Worm (Caenorhabditis elegans) whole organism, L4 larva: Measurements from ENCODE around the gene slc-17.4.
A peak's percentile ranks its signal among the peaks of the same experiment; 100 is the strongest.

Experiments used
- F10B5.3 ChIP-seq: sonication (generic microtip); optimal IDR thresholded peaks from 2 replicates; lab custom pipeline; 2016; ENCODE audit warnings: mild to moderate bottlenecking, missing genetic modification characterization, missing compliant biosample characterization
- F26F4.8 ChIP-seq: fragments of 200-800 bp; sonication (Bioruptor generic); conservative IDR thresholded peaks from 2 replicates; pipeline ENCODE4 v1.3.6; 2022; ENCODE audit warnings: missing genetic modification characterization, missing compliant biosample characterization
- F37D6.2 ChIP-seq: sonication (generic microtip); optimal IDR thresholded peaks from 2 replicates; lab custom pipeline; 2016; ENCODE audit warnings: mild to moderate bottlenecking, missing genetic modification characterization, missing compliant biosample characterization
- F49E8.2 ChIP-seq: sonication (generic microtip); optimal IDR thresholded peaks from 2 replicates; lab custom pipeline; 2016; ENCODE audit warnings: missing compliant biosample characterization, mild to moderate bottlenecking, missing genetic modification characterization, borderline replicate concordance
- T20F7.1 ChIP-seq: fragments of 200-800 bp; sonication (Bioruptor generic); optimal IDR thresholded peaks from 2 replicates; lab custom pipeline; 2018; ENCODE audit warnings: mild to moderate bottlenecking, missing genetic modification characterization, missing compliant biosample characterization
- Y105C5A.15 ChIP-seq: fragments of 200-800 bp; sonication (Bioruptor generic); IDR thresholded peaks from 2 replicates; pipeline ENCODE4 v1.3.6; 2022; ENCODE audit warnings: missing genetic modification characterization, missing compliant biosample characterization
- aha-1 ChIP-seq: fragments of 150-350 bp; peaks from one replicate; lab custom pipeline; 2014; ENCODE audit warnings: missing biosample characterization, missing genetic modification characterization
- ama-1 ChIP-seq: fragments of 150-350 bp; optimal IDR thresholded peaks from 2 replicates; lab custom pipeline; 2014; ENCODE audit warnings: inconsistent platforms, mixed read lengths
- arid-1 ChIP-seq: fragments of 200-800 bp; sonication (Bioruptor generic); conservative IDR thresholded peaks from 2 replicates; pipeline ENCODE4 v1.3.6; 2022; ENCODE audit warnings: missing genetic modification reagents, missing genetic modification characterization, missing compliant biosample characterization
- ceh-44 ChIP-seq: fragments of 200-800 bp; sonication (Bioruptor generic); IDR thresholded peaks from 2 replicates; pipeline ENCODE4 v1.3.6; 2022; ENCODE audit warnings: missing genetic modification reagents, missing genetic modification characterization, missing compliant biosample characterization
- ces-1 ChIP-seq: fragments of 150-350 bp; sonication (generic microtip); optimal IDR thresholded peaks from 4 replicates; lab custom pipeline; 2014; ENCODE audit warnings: missing biosample characterization, missing genetic modification reagents, missing genetic modification characterization
- daf-16 ChIP-seq, 3 experiments: sonication (generic microtip); optimal IDR thresholded peaks; 2 replicates each; lab custom pipeline; 2016 to 2017; ENCODE audit warnings: missing genetic modification characterization in 3 of 3, missing genetic modification reagents in 3 of 3, mild to moderate bottlenecking in 2 of 3, missing compliant biosample characterization in 2 of 3, missing biosample characterization in 1 of 3, moderate library complexity in 1 of 3
- daf-19 ChIP-seq: fragments of 200-800 bp; sonication (Bioruptor generic); conservative IDR thresholded peaks from 2 replicates; pipeline ENCODE4 v1.3.6; 2022; ENCODE audit warnings: missing genetic modification characterization, missing compliant biosample characterization
- dmd-6 ChIP-seq: fragments of 200-800 bp; sonication (Bioruptor generic); IDR thresholded peaks from 2 replicates; pipeline ENCODE4 v1.3.6; 2022; ENCODE audit warnings: missing genetic modification reagents, missing genetic modification characterization, missing compliant biosample characterization
- dmd-9 ChIP-seq: fragments of 200-800 bp; sonication (Bioruptor generic); IDR thresholded peaks from 2 replicates; pipeline ENCODE4 v1.3.6; 2022; ENCODE audit warnings: missing genetic modification reagents, missing genetic modification characterization, missing compliant biosample characterization
- egl-27 ChIP-seq: sonication (generic microtip); optimal IDR thresholded peaks from 3 replicates; lab custom pipeline; 2017; ENCODE audit warnings: missing biosample characterization, missing genetic modification reagents, missing genetic modification characterization
- fkh-10 ChIP-seq: fragments of 150-350 bp; optimal IDR thresholded peaks from 2 replicates; lab custom pipeline; 2014; ENCODE audit warnings: missing biosample characterization, missing genetic modification reagents, missing genetic modification characterization
- hlh-11 ChIP-seq: fragments of 200-800 bp; sonication (Bioruptor generic); optimal IDR thresholded peaks from 2 replicates; lab custom pipeline; 2018; ENCODE audit warnings: mild to moderate bottlenecking, missing genetic modification characterization, missing compliant biosample characterization
- hlh-30 ChIP-seq: sonication (generic microtip); optimal IDR thresholded peaks from 2 replicates; lab custom pipeline; 2017; ENCODE audit warnings: antibody characterized with exemption, mild to moderate bottlenecking, missing genetic modification characterization, missing compliant biosample characterization; ENCODE audit not compliant: insufficient read depth
- jun-1 ChIP-seq: fragments of 150-350 bp; optimal IDR thresholded peaks from 2 replicates; lab custom pipeline; 2014; ENCODE audit warnings: missing biosample characterization, missing genetic modification reagents, missing genetic modification characterization
- lin-13 ChIP-seq: fragments of 150-350 bp; optimal IDR thresholded peaks from 2 replicates; lab custom pipeline; 2014; ENCODE audit warnings: missing biosample characterization, missing genetic modification reagents, missing genetic modification characterization
- lin-15B ChIP-seq: fragments of 150-350 bp; sonication (generic microtip); optimal IDR thresholded peaks from 3 replicates; lab custom pipeline; 2014; ENCODE audit warnings: missing biosample characterization, missing genetic modification characterization
- lir-3 ChIP-seq: sonication (generic microtip); optimal IDR thresholded peaks from 2 replicates; lab custom pipeline; 2016; ENCODE audit warnings: mild to moderate bottlenecking, missing genetic modification characterization, missing compliant biosample characterization
- mdt-29 ChIP-seq: fragments of 200-800 bp; sonication (Bioruptor generic); IDR thresholded peaks from 2 replicates; pipeline ENCODE4 v1.3.6; 2022; ENCODE audit warnings: missing genetic modification reagents, missing genetic modification characterization, missing compliant biosample characterization
- mes-2 ChIP-seq: sonication (generic microtip); optimal IDR thresholded peaks from 2 replicates; lab custom pipeline; 2016; ENCODE audit warnings: missing genotype, mild to moderate bottlenecking, missing genetic modification characterization, missing compliant biosample characterization; ENCODE audit not compliant: poor library complexity, severe bottlenecking
- mxl-3 ChIP-seq: fragments of 200-800 bp; sonication (Bioruptor generic); optimal IDR thresholded peaks from 2 replicates; lab custom pipeline; 2018; ENCODE audit warnings: mild to moderate bottlenecking, missing genetic modification characterization, missing compliant biosample characterization
- nhr-10 ChIP-seq: fragments of 150-350 bp; optimal IDR thresholded peaks from 2 replicates; lab custom pipeline; 2014; ENCODE audit warnings: missing biosample characterization, missing genetic modification characterization
- nhr-102 ChIP-seq: sonication (generic microtip); optimal IDR thresholded peaks from 2 replicates; lab custom pipeline; 2016; ENCODE audit warnings: mild to moderate bottlenecking, missing genetic modification characterization, moderate library complexity, missing compliant biosample characterization
- nhr-11 ChIP-seq: fragments of 150-350 bp; optimal IDR thresholded peaks from 2 replicates; lab custom pipeline; 2014; ENCODE audit warnings: missing biosample characterization, missing genetic modification characterization
- nhr-237 ChIP-seq: sonication (generic microtip); optimal IDR thresholded peaks from 2 replicates; lab custom pipeline; 2017; ENCODE audit warnings: missing biosample characterization, missing genetic modification characterization
- nhr-41 ChIP-seq: fragments of 200-800 bp; sonication (Bioruptor generic); IDR thresholded peaks from 2 replicates; pipeline ENCODE4 v1.3.6; 2022; ENCODE audit warnings: missing genetic modification reagents, missing genetic modification characterization, missing compliant biosample characterization
- nhr-76 ChIP-seq: fragments of 150-350 bp; optimal IDR thresholded peaks from 2 replicates; lab custom pipeline; 2014; ENCODE audit warnings: missing biosample characterization, missing genetic modification characterization
- pha-4 ChIP-seq, 2 experiments: fragments of 150-350 bp in 1 of 2; fragments of 200-800 bp in 1 of 2; sonication (Bioruptor generic) in 1 of 2; IDR thresholded peaks in 1 of 2; optimal IDR thresholded peaks in 1 of 2; 2 replicates each; pipeline versions ENCODE4 v1.3.6 to Lab custom; 2014 to 2022; ENCODE audit warnings: missing genetic modification characterization in 2 of 2, missing genetic modification reagents in 2 of 2, missing biosample characterization in 1 of 2, missing compliant biosample characterization in 1 of 2
- rbr-2 ChIP-seq: sonication (generic microtip); optimal IDR thresholded peaks from 2 replicates; lab custom pipeline; 2016; ENCODE audit warnings: missing genotype, missing genetic modification characterization, missing compliant biosample characterization
- sdz-12 ChIP-seq: fragments of 200-800 bp; sonication (Bioruptor generic); optimal IDR thresholded peaks from 2 replicates; lab custom pipeline; 2018; ENCODE audit warnings: mild to moderate bottlenecking, missing genetic modification characterization, missing compliant biosample characterization
- skn-1 ChIP-seq: fragments of 150-350 bp; optimal IDR thresholded peaks from 2 replicates; lab custom pipeline; 2014; ENCODE audit warnings: missing biosample characterization, missing genetic modification characterization
- snpc-4 ChIP-seq: fragments of 150-350 bp; optimal IDR thresholded peaks from 2 replicates; lab custom pipeline; 2014; ENCODE audit warnings: missing biosample characterization, missing genetic modification characterization
- spr-1 ChIP-seq: sonication (generic microtip); optimal IDR thresholded peaks from 2 replicates; lab custom pipeline; 2016; ENCODE audit warnings: mild to moderate bottlenecking, missing genetic modification characterization, missing compliant biosample characterization
- spr-3 ChIP-seq: fragments of 200-800 bp; sonication (Bioruptor generic); optimal IDR thresholded peaks from 2 replicates; lab custom pipeline; 2018; ENCODE audit warnings: mild to moderate bottlenecking, missing genetic modification characterization, missing compliant biosample characterization
- zag-1 ChIP-seq: fragments of 150-350 bp; optimal IDR thresholded peaks from 2 replicates; lab custom pipeline; 2014; ENCODE audit warnings: missing biosample characterization, missing genetic modification characterization
- zfp-2 ChIP-seq: sonication (generic microtip); optimal IDR thresholded peaks from 2 replicates; lab custom pipeline; 2016; ENCODE audit warnings: mild to moderate bottlenecking, missing genetic modification characterization, missing compliant biosample characterization
- zfp-3 ChIP-seq: fragments of 200-800 bp; sonication (Bioruptor generic); conservative IDR thresholded peaks from 2 replicates; pipeline ENCODE4 v1.3.6; 2022; ENCODE audit warnings: missing genetic modification reagents, missing genetic modification characterization, missing compliant biosample characterization
- zip-2 ChIP-seq: fragments of 150-350 bp; optimal IDR thresholded peaks from 2 replicates; lab custom pipeline; 2014; ENCODE audit warnings: missing biosample characterization, missing genetic modification characterization
- ztf-11 ChIP-seq: fragments of 150-350 bp; optimal IDR thresholded peaks from 2 replicates; lab custom pipeline; 2014; ENCODE audit warnings: missing biosample characterization, missing genetic modification characterization

slc-17.4 gene

ce11 chrIV:17281060-17282021 is 10.2 kb downstream of the slc-17.4 start (continued):
- TF ChIP-seq lir-3 (no peak), F10B5.3 (tag; lab: Kevin White, UChicago) (peak; percentile 40), fkh-10 (GFP tag; lab: Kevin White, UChicago) (no peak), sdz-12 (GFP tag; lab: Kevin White, UChicago) (peak; percentile 4), nhr-76 (no peak), aha-1 (tag; lab: Kevin White, UChicago) (peak; percentile 95), nhr-41 (GFP tag; lab: Robert Waterston, UW) (0 out of 2 replicates have a peak, but pooled peaks have one; percentile 28), T20F7.1 (GFP tag; lab: Kevin White, UChicago) (peak; percentile 85), nhr-10 (peak; percentile 46), dmd-9 (GFP tag; lab: Robert Waterston, UW) (no peak), spr-3 (GFP tag; lab: Kevin White, UChicago) (peak; percentile 38), lin-13 (GFP tag; lab: Kevin White, UChicago) (peak; percentile 89), zag-1 (tag; lab: Kevin White, UChicago) (no peak), F37D6.2 (tag; lab: Kevin White, UChicago) (peak; percentile 44), skn-1 (no peak), snpc-4 (tag; lab: Kevin White, UChicago) (no peak), egl-27 (no peak), arid-1 (GFP tag; lab: Robert Waterston, UW) (peak; percentile 79), Y105C5A.15 (GFP tag; lab: Robert Waterston, UW) (peak; percentile 94), F49E8.2 (tag; lab: Kevin White, UChicago) (peak; percentile 93), jun-1 (no peak), nhr-237 (tag; lab: Kevin White, UChicago) (no peak), ceh-44 (GFP tag; lab: Robert Waterston, UW) (no peak), spr-1 (peak; percentile 56)

- TF ChIP-seq snpc-4 (tag; lab: Kevin White, UChicago) (no peak), zfp-3 (GFP tag; lab: Robert Waterston, UW) (no peak), F26F4.8 (GFP tag; lab: Robert Waterston, UW) (0 out of 2 replicates have a peak, but pooled peaks have one; percentile 5), nhr-102 (no peak), sdz-12 (GFP tag; lab: Kevin White, UChicago) (no peak), F49E8.2 (tag; lab: Kevin White, UChicago) (no peak), hlh-30 (tag; lab: Kevin White, UChicago) (peak; percentile 1), hlh-11 (tag; lab: Kevin White, UChicago) (no peak), ces-1 (no peak), dmd-6 (GFP tag; lab: Robert Waterston, UW) (peak; percentile 13; the same call in 1 of the 2 replicates), daf-16 (GFP tag; optimal IDR thresholded peaks at IDR 0.05; lab: Kevin White, UChicago) (no peak), daf-16 (tag; optimal IDR thresholded peaks at IDR 0.05; lab: Kevin White, UChicago) (no peak), rbr-2 (tag; lab: Kevin White, UChicago) (peak; percentile 17), zip-2 (tag; lab: Kevin White, UChicago) (no peak), mes-2 (peak; percentile 22), daf-19 (0 out of 2 replicates have a peak, but pooled peaks have one; percentile 6), mdt-29 (GFP tag; lab: Robert Waterston, UW) (no peak), nhr-11 (no peak), zfp-2 (no peak), F37D6.2 (tag; lab: Kevin White, UChicago) (no peak), ama-1 (lab: Kevin White, UChicago) (peak; percentile 75), lin-15B (no peak), ztf-11 (no peak), mxl-3 (GFP tag; lab: Kevin White, UChicago) (no peak), pha-4 (GFP tag; IDR thresholded peaks at IDR 0.05; lab: Robert Waterston, UW) (no peak), pha-4 (tag; optimal IDR thresholded peaks at IDR 0.05; lab: Kevin White, UChicago) (no peak)
Measured at ce11 chrIV:17280441-17280939, 11.0 kb downstream of the slc-17.4 start.
